Fruit fly (Drosophila melanogaster) whole organism, embryonic: ENCODE data around the gene Cpr97Ea.

ENCODE experiments used
- Awh ChIP-seq: fragments of 200-800 bp; sonication (Bioruptor generic); IDR thresholded peaks from 2 replicates; pipeline ENCODE4, ENCODE4 v1.3.6; 2022; ENCODE audit warnings: missing biosample characterization, missing genetic modification characterization
- CG1024 ChIP-seq: fragments of 200-800 bp; sonication (Bioruptor generic); IDR thresholded peaks from 2 replicates; pipeline ENCODE4 v1.3.6; 2022; ENCODE audit warnings: missing biosample characterization, missing genetic modification characterization
- CG11085 ChIP-seq: fragments of 200-800 bp; sonication (Bioruptor generic); IDR thresholded peaks from 2 replicates; pipeline ENCODE4 v1.3.6; 2022; ENCODE audit warnings: missing biosample characterization, missing genetic modification characterization
- CG11560 ChIP-seq: fragments of 200-800 bp; sonication (Bioruptor generic); IDR thresholded peaks from 3 replicates; pipeline ENCODE4 v1.3.6; 2022; ENCODE audit warnings: missing biosample characterization, missing genetic modification characterization
- CG12769 ChIP-seq: fragments of 200-800 bp; sonication (Bioruptor generic); optimal IDR thresholded peaks from 2 replicates; lab custom pipeline; 2019; ENCODE audit warnings: missing biosample characterization, mild to moderate bottlenecking, missing genetic modification characterization, moderate library complexity
- CG1647 ChIP-seq: fragments of 200-800 bp; sonication (Bioruptor generic); optimal IDR thresholded peaks from 3 replicates; lab custom pipeline; 2016; ENCODE audit warnings: missing biosample characterization, missing genetic modification characterization
- CG17328 ChIP-seq: fragments of 200-800 bp; sonication (Bioruptor generic); IDR thresholded peaks from 2 replicates; pipeline ENCODE4 v1.3.6; 2022; ENCODE audit warnings: missing biosample characterization, missing genetic modification characterization
- CG17359 ChIP-seq: fragments of 200-800 bp; sonication (Bioruptor generic); optimal IDR thresholded peaks from 3 replicates; lab custom pipeline; 2018; ENCODE audit warnings: missing biosample characterization, mild to moderate bottlenecking, missing genetic modification characterization, moderate library complexity
- CG17385 ChIP-seq: fragments of 200-800 bp; sonication (Bioruptor generic); optimal IDR thresholded peaks from 3 replicates; lab custom pipeline; 2018; ENCODE audit warnings: missing biosample characterization, mild to moderate bottlenecking, missing genetic modification characterization
- CG1792 ChIP-seq: fragments of 200-800 bp; sonication (Bioruptor generic); optimal IDR thresholded peaks from 2 replicates; lab custom pipeline; 2016; ENCODE audit warnings: missing biosample characterization, missing genetic modification characterization
- CG18619 ChIP-seq: fragments of 200-800 bp; sonication (Bioruptor generic); optimal IDR thresholded peaks from 3 replicates; lab custom pipeline; 2017; ENCODE audit warnings: missing biosample characterization, mild to moderate bottlenecking, missing genetic modification characterization
- CG2116 ChIP-seq: fragments of 200-800 bp; sonication (Bioruptor generic); optimal IDR thresholded peaks from 3 replicates; lab custom pipeline; 2018; ENCODE audit warnings: missing biosample characterization, mild to moderate bottlenecking, missing genetic modification characterization
- CG2199 ChIP-seq: fragments of 200-800 bp; sonication (Bioruptor generic); IDR thresholded peaks from 3 replicates; pipeline ENCODE4 v1.3.6; 2022; ENCODE audit warnings: missing biosample characterization, missing genetic modification characterization
- CG30431 ChIP-seq: fragments of 200-800 bp; sonication (Bioruptor generic); optimal IDR thresholded peaks from 2 replicates; lab custom pipeline; 2017; ENCODE audit warnings: missing biosample characterization, missing genetic modification characterization
- CG31388 ChIP-seq: fragments of 200-800 bp; sonication (Bioruptor generic); optimal IDR thresholded peaks from 2 replicates; lab custom pipeline; 2016; ENCODE audit warnings: missing biosample characterization, missing genetic modification characterization
- CG32532 ChIP-seq: fragments of 200-800 bp; sonication (Bioruptor generic); IDR thresholded peaks from 2 replicates; pipeline ENCODE4 v1.3.6; 2022; ENCODE audit warnings: missing biosample characterization, missing genetic modification characterization
- CG3995 ChIP-seq: fragments of 200-800 bp; sonication (Bioruptor generic); optimal IDR thresholded peaks from 3 replicates; lab custom pipeline; 2016; ENCODE audit warnings: missing biosample characterization, missing genetic modification characterization
- CG4404 ChIP-seq: fragments of 200-800 bp; sonication (Bioruptor generic); IDR thresholded peaks from 2 replicates; pipeline ENCODE4 v1.3.6; 2022; ENCODE audit warnings: missing biosample characterization, missing genetic modification characterization
- CG6765 ChIP-seq: fragments of 200-800 bp; sonication (Bioruptor generic); optimal IDR thresholded peaks from 3 replicates; lab custom pipeline; 2017; ENCODE audit warnings: missing biosample characterization, mild to moderate bottlenecking, missing genetic modification characterization
- CG6791 ChIP-seq: fragments of 200-800 bp; sonication (Bioruptor generic); IDR thresholded peaks from 3 replicates; pipeline ENCODE4 v1.3.6; 2022; ENCODE audit warnings: missing biosample characterization, missing genetic modification characterization; ENCODE audit not compliant: partially characterized antibody
- CG7372 ChIP-seq: fragments of 200-800 bp; sonication (Bioruptor generic); IDR thresholded peaks from 2 replicates; pipeline ENCODE4 v1.3.6; 2022; ENCODE audit warnings: missing biosample characterization, missing genetic modification characterization
- CG7963 ChIP-seq: fragments of 200-800 bp; sonication (Bioruptor generic); IDR thresholded peaks from 3 replicates; pipeline ENCODE4 v1.3.6; 2022; ENCODE audit warnings: missing biosample characterization, missing genetic modification characterization; ENCODE audit not compliant: partially characterized antibody
- CG7987 ChIP-seq: fragments of 200-800 bp; sonication (Bioruptor generic); optimal IDR thresholded peaks from 2 replicates; lab custom pipeline; 2018; ENCODE audit warnings: missing biosample characterization, mild to moderate bottlenecking, missing genetic modification characterization, moderate library complexity
- CG8281 ChIP-seq: fragments of 200-800 bp; sonication (Bioruptor generic); optimal IDR thresholded peaks from 2 replicates; lab custom pipeline; 2018; ENCODE audit warnings: missing biosample characterization, mild to moderate bottlenecking, missing genetic modification characterization, moderate library complexity
- CG9437 ChIP-seq: fragments of 200-800 bp; sonication (Bioruptor generic); optimal IDR thresholded peaks from 2 replicates; lab custom pipeline; 2018; ENCODE audit warnings: missing biosample characterization, mild to moderate bottlenecking, missing genetic modification characterization
- Dad ChIP-seq: fragments of 200-800 bp; sonication (Bioruptor generic); optimal IDR thresholded peaks from 3 replicates; lab custom pipeline; 2016; ENCODE audit warnings: missing biosample characterization, missing genetic modification characterization
- Drgx ChIP-seq: fragments of 200-800 bp; sonication (Bioruptor generic); IDR thresholded peaks from 2 replicates; pipeline ENCODE4 v1.3.6; 2022; ENCODE audit warnings: missing biosample characterization, missing genetic modification characterization
- HLHmδ ChIP-seq: fragments of 200-800 bp; sonication (Bioruptor generic); optimal IDR thresholded peaks from 2 replicates; lab custom pipeline; 2018; ENCODE audit warnings: missing biosample characterization, mild to moderate bottlenecking, missing genetic modification characterization, moderate library complexity
- Hr3 ChIP-seq: fragments of 200-800 bp; sonication (Bioruptor generic); optimal IDR thresholded peaks from 3 replicates; lab custom pipeline; 2016; ENCODE audit warnings: missing biosample characterization, missing genetic modification characterization
- Lpt ChIP-seq: fragments of >200 bp; optimal IDR thresholded peaks from 2 replicates; lab custom pipeline; 2018; ENCODE audit warnings: missing biosample characterization, missing genetic modification characterization
- MBD-R2 ChIP-seq: fragments of 200-800 bp; sonication (Bioruptor generic); IDR thresholded peaks from 2 replicates; pipeline ENCODE4 v1.3.6; 2022; ENCODE audit warnings: missing biosample characterization, missing genetic modification characterization
- NC2β ChIP-seq: fragments of 200-800 bp; sonication (Bioruptor generic); optimal IDR thresholded peaks from 2 replicates; lab custom pipeline; 2016; ENCODE audit warnings: missing biosample characterization, missing genetic modification characterization
- Neu2 ChIP-seq: fragments of 200-800 bp; sonication (Bioruptor generic); optimal IDR thresholded peaks from 3 replicates; lab custom pipeline; 2016; ENCODE audit warnings: missing biosample characterization, missing genetic modification characterization, borderline replicate concordance
- Opbp ChIP-seq: fragments of 200-800 bp; sonication (Bioruptor generic); IDR thresholded peaks from 3 replicates; pipeline ENCODE4 v1.3.6; 2022; ENCODE audit warnings: missing biosample characterization, missing genetic modification characterization; ENCODE audit not compliant: partially characterized antibody
- PHDP ChIP-seq: fragments of 200-800 bp; sonication (Bioruptor generic); optimal IDR thresholded peaks from 3 replicates; lab custom pipeline; 2018; ENCODE audit warnings: missing biosample characterization, mild to moderate bottlenecking, missing genetic modification characterization, moderate library complexity
- al ChIP-seq: fragments of 200-800 bp; sonication (Bioruptor generic); IDR thresholded peaks from 2 replicates; pipeline ENCODE4 v1.3.6; 2022; ENCODE audit warnings: missing biosample characterization, missing genetic modification characterization
- ash1 ChIP-seq: fragments of 200-800 bp; sonication (Bioruptor generic); optimal IDR thresholded peaks from 2 replicates; lab custom pipeline; 2018; ENCODE audit warnings: missing biosample characterization, mild to moderate bottlenecking, missing genetic modification characterization
- cad ChIP-seq: fragments of >200 bp; optimal IDR thresholded peaks from 2 replicates; lab custom pipeline; 2017; ENCODE audit warnings: missing biosample characterization, missing genetic modification characterization
- chm ChIP-seq: fragments of 200-800 bp; sonication (Bioruptor generic); IDR thresholded peaks from 2 replicates; pipeline ENCODE4 v1.3.6; 2022; ENCODE audit warnings: missing biosample characterization, missing genetic modification characterization
- dm ChIP-seq: fragments of 200-800 bp; sonication (Bioruptor generic); optimal IDR thresholded peaks from 3 replicates; lab custom pipeline; 2016; ENCODE audit warnings: missing biosample characterization, missing genetic modification characterization
- gce ChIP-seq: fragments of 200-800 bp; sonication (Bioruptor generic); IDR thresholded peaks from 3 replicates; pipeline ENCODE4 v1.3.6; 2022; ENCODE audit warnings: missing biosample characterization, missing genetic modification characterization
- hb ChIP-seq: fragments of 200-800 bp; sonication (Bioruptor generic); IDR thresholded peaks from 3 replicates; pipeline ENCODE4 v1.3.6; 2022; ENCODE audit warnings: missing biosample characterization, missing genetic modification characterization; ENCODE audit not compliant: partially characterized antibody
- hbn ChIP-seq: fragments of 200-800 bp; sonication (Bioruptor generic); IDR thresholded peaks from 2 replicates; pipeline ENCODE4 v1.3.6; 2022; ENCODE audit warnings: missing biosample characterization, missing genetic modification characterization; ENCODE audit not compliant: partially characterized antibody
- jumu ChIP-seq: fragments of 200-800 bp; sonication (Bioruptor generic); optimal IDR thresholded peaks from 3 replicates; lab custom pipeline; 2016; ENCODE audit warnings: missing biosample characterization, missing genetic modification characterization
- nmo ChIP-seq: fragments of 200-800 bp; sonication (Bioruptor generic); optimal IDR thresholded peaks from 2 replicates; lab custom pipeline; 2018; ENCODE audit warnings: missing biosample characterization, mild to moderate bottlenecking, missing genetic modification characterization, moderate library complexity
- psq ChIP-seq: fragments of 200-800 bp; sonication (Bioruptor generic); optimal IDR thresholded peaks from 2 replicates; lab custom pipeline; 2017; ENCODE audit warnings: missing biosample characterization, missing genetic modification characterization
- rib ChIP-seq: fragments of 200-800 bp; sonication (Bioruptor generic); IDR thresholded peaks from 2 replicates; pipeline ENCODE4 v1.3.6; 2022; ENCODE audit warnings: missing biosample characterization, missing genetic modification characterization
- salm ChIP-seq: fragments of 200-800 bp; sonication (Bioruptor generic); optimal IDR thresholded peaks from 2 replicates; lab custom pipeline; 2018; ENCODE audit warnings: missing biosample characterization, mild to moderate bottlenecking, missing genetic modification characterization
- sqz ChIP-seq: fragments of 200-800 bp; sonication (Bioruptor generic); optimal IDR thresholded peaks from 3 replicates; lab custom pipeline; 2018; ENCODE audit warnings: missing biosample characterization, mild to moderate bottlenecking, missing genetic modification characterization
- stc ChIP-seq: fragments of 200-800 bp; sonication (Bioruptor generic); IDR thresholded peaks from 2 replicates; pipeline ENCODE4 v1.3.6; 2022; ENCODE audit warnings: missing biosample characterization, missing genetic modification characterization
- tna ChIP-seq: fragments of 200-800 bp; sonication (Bioruptor generic); IDR thresholded peaks from 2 replicates; pipeline ENCODE4 v1.3.6; 2022; ENCODE audit warnings: missing biosample characterization, missing genetic modification characterization; ENCODE audit not compliant: partially characterized antibody

The Cpr97Ea gene

DNA sequence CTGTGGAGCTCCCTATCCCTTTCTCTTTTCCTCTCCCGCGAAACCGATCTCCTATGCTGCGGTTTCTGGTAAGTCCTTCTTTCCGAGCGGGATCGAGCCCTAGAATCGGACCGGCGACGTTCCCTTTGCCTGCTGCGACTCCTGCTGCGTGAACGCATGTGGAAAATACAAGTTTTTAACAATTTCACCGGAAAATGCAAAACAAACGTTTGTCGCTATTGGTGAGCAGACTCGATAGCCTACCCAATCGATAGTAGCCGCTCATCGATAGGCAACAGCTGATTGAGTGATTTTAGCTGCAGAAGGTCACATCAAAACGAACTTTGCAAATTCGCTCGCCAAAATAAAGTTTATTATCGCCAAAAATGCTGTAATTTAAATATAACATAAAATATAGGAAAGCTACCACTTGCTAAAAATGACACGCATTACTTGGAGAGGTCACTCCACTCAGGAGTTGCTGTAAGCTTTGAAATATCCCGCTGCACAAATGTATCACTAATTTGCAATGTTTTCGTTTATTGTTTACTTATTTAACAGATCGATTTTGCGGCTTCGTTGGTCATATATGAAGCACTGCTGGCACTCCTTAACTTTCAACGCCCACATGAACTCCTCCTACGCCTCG, 29.0 kb upstream of the Cpr97Ea start, which contains the start of the genes CG6066 and CG5880 (continued):
- TF ChIP-seq Opbp (GFP tag; lab: Robert Waterston, UW): peak; percentile 85
- TF ChIP-seq stc: no peak
- no peak for TF ChIP-seq CG9437 (GFP tag; lab: Kevin White, UChicago)
- TF ChIP-seq CG6765: no peak
- TF ChIP-seq cad (GFP tag; lab: Kevin White, UChicago): no peak
- no peak for TF ChIP-seq CG4404 (GFP tag; lab: Robert Waterston, UW)
- no peak for TF ChIP-seq CG31388 (GFP tag; lab: Kevin White, UChicago)
- peak; percentile 83 for TF ChIP-seq CG6791 (GFP tag; lab: Robert Waterston, UW)
- TF ChIP-seq Hr3 (GFP tag; lab: Kevin White, UChicago): no peak
- TF ChIP-seq Awh (GFP tag; lab: Robert Waterston, UW): no peak
- no peak for TF ChIP-seq Lpt (GFP tag; lab: Kevin White, UChicago)
- TF ChIP-seq Dad (GFP tag; lab: Kevin White, UChicago): no peak
- TF ChIP-seq jumu: no peak
- TF ChIP-seq CG11085 (GFP tag; lab: Robert Waterston, UW): no peak
- no peak for TF ChIP-seq CG18619 (GFP tag; lab: Kevin White, UChicago)
- TF ChIP-seq hbn (GFP tag; lab: Robert Waterston, UW): peak; percentile 73
- no peak for TF ChIP-seq al (GFP tag; lab: Robert Waterston, UW)
- no peak for TF ChIP-seq CG11560 (tag; lab: Robert Waterston, UW)
- no peak for TF ChIP-seq CG17359 (tag; lab: Kevin White, UChicago)
- TF ChIP-seq hb (GFP tag; lab: Robert Waterston, UW): peak; percentile 74; the same call in 1 of the 3 replicates
- TF ChIP-seq CG17385 (GFP tag; lab: Kevin White, UChicago): no peak
- peak; percentile 97 for TF ChIP-seq MBD-R2
- no peak for TF ChIP-seq CG1792 (GFP tag; lab: Kevin White, UChicago)
- no peak for TF ChIP-seq CG12769 (tag; lab: Kevin White, UChicago)
- no peak for TF ChIP-seq CG2199 (GFP tag; lab: Robert Waterston, UW)
- no peak for TF ChIP-seq NC2β (GFP tag; lab: Kevin White, UChicago)
- no peak for TF ChIP-seq CG7987 (GFP tag; lab: Kevin White, UChicago)
- no peak for TF ChIP-seq CG32532 (GFP tag; lab: Robert Waterston, UW)
- no peak for TF ChIP-seq CG7372 (GFP tag; lab: Robert Waterston, UW)
- TF ChIP-seq rib (GFP tag; lab: Robert Waterston, UW): peak; percentile 62; the same call in 1 of the 2 replicates
- TF ChIP-seq CG2116 (GFP tag; lab: Kevin White, UChicago): peak; percentile 41
- no peak for TF ChIP-seq dm (GFP tag; lab: Kevin White, UChicago)
- TF ChIP-seq Drgx (GFP tag; lab: Robert Waterston, UW): no peak
- no peak for TF ChIP-seq psq
- TF ChIP-seq CG3995 (GFP tag; lab: Kevin White, UChicago): peak; percentile 22
- no peak for TF ChIP-seq ash1 (GFP tag; lab: Kevin White, UChicago)
- no peak for TF ChIP-seq HLHmδ (GFP tag; lab: Kevin White, UChicago)
- no peak for TF ChIP-seq CG8281 (tag; lab: Kevin White, UChicago)
- no peak for TF ChIP-seq CG17328 (GFP tag; lab: Robert Waterston, UW)
- no peak for TF ChIP-seq CG1647 (GFP tag; lab: Kevin White, UChicago)
- TF ChIP-seq CG30431 (GFP tag; lab: Kevin White, UChicago): no peak
- peak; percentile 9 for TF ChIP-seq nmo (GFP tag; lab: Kevin White, UChicago)
- TF ChIP-seq sqz (GFP tag; lab: Kevin White, UChicago): no peak
- no peak for TF ChIP-seq chm (GFP tag; lab: Robert Waterston, UW)
- TF ChIP-seq Neu2: no peak
- TF ChIP-seq CG1024 (GFP tag; lab: Robert Waterston, UW): no peak
- TF ChIP-seq CG7963 (GFP tag; lab: Robert Waterston, UW): peak; percentile 71
- TF ChIP-seq tna (GFP tag; lab: Robert Waterston, UW): peak; percentile 65
- no peak for TF ChIP-seq PHDP (tag; lab: Kevin White, UChicago)
- TF ChIP-seq gce: no peak
- TF ChIP-seq salm (tag; lab: Kevin White, UChicago): no peak
